Fruit fly (Drosophila melanogaster) whole organism, embryonic: Measurements from ENCODE around the gene CG33124.

Source experiments
- Ada2b ChIP-seq: fragments of 200-800 bp; sonication (Bioruptor generic); IDR thresholded peaks from 2 replicates; pipeline ENCODE4 v1.3.6; 2022; ENCODE audit warnings: missing biosample characterization, missing genetic modification characterization
- Asciz ChIP-seq: fragments of 200-800 bp; sonication (Bioruptor generic); optimal IDR thresholded peaks from 2 replicates; lab custom pipeline; 2017; ENCODE audit warnings: missing biosample characterization, mild to moderate bottlenecking, missing genetic modification characterization, missing genetic modification reagents
- BEAF-32 ChIP-seq: fragments of 200-800 bp; sonication (Bioruptor generic); optimal IDR thresholded peaks from 3 replicates; lab custom pipeline; 2017; ENCODE audit warnings: missing biosample characterization, missing genetic modification characterization, mild to moderate bottlenecking, moderate library complexity, missing genetic modification reagents
- CG12071 ChIP-seq: fragments of 200-800 bp; sonication (Bioruptor generic); optimal IDR thresholded peaks from 3 replicates; lab custom pipeline; 2018; ENCODE audit warnings: missing biosample characterization, mild to moderate bottlenecking, missing genetic modification characterization
- CG12391 ChIP-seq: fragments of 200-800 bp; sonication (Bioruptor generic); optimal IDR thresholded peaks from 3 replicates; lab custom pipeline; 2018; ENCODE audit warnings: missing biosample characterization, mild to moderate bottlenecking, missing genetic modification characterization, moderate library complexity
- CG13287 ChIP-seq: fragments of 200-800 bp; sonication (Bioruptor generic); IDR thresholded peaks from 2 replicates; pipeline ENCODE4 v1.3.6; 2022; ENCODE audit warnings: missing biosample characterization, missing genetic modification characterization; ENCODE audit not compliant: partially characterized antibody
- CG13424 ChIP-seq: fragments of 200-800 bp; sonication (Bioruptor generic); optimal IDR thresholded peaks from 2 replicates; lab custom pipeline; 2019; ENCODE audit warnings: missing biosample characterization, mild to moderate bottlenecking, missing genetic modification characterization, moderate library complexity
- CG14710 ChIP-seq: fragments of 200-800 bp; sonication (Bioruptor generic); optimal IDR thresholded peaks from 3 replicates; lab custom pipeline; 2019; ENCODE audit warnings: missing biosample characterization, mild to moderate bottlenecking, missing genetic modification characterization, moderate library complexity
- CG15479 ChIP-seq: fragments of 200-800 bp; sonication (Bioruptor generic); optimal IDR thresholded peaks from 3 replicates; lab custom pipeline; 2019; ENCODE audit warnings: missing biosample characterization, mild to moderate bottlenecking, missing genetic modification characterization, moderate library complexity
- CG1602 ChIP-seq: fragments of 200-800 bp; sonication (Bioruptor generic); optimal IDR thresholded peaks from 3 replicates; lab custom pipeline; 2016; ENCODE audit warnings: missing biosample characterization, missing genetic modification characterization
- CG17359 ChIP-seq: fragments of 200-800 bp; sonication (Bioruptor generic); optimal IDR thresholded peaks from 3 replicates; lab custom pipeline; 2018; ENCODE audit warnings: missing biosample characterization, mild to moderate bottlenecking, missing genetic modification characterization, moderate library complexity
- CG2678 ChIP-seq: fragments of 200-800 bp; sonication (Bioruptor generic); optimal IDR thresholded peaks from 3 replicates; lab custom pipeline; 2019; ENCODE audit warnings: missing biosample characterization, mild to moderate bottlenecking, missing genetic modification characterization, moderate library complexity
- CG31224 ChIP-seq: fragments of 200-800 bp; sonication (Bioruptor generic); IDR thresholded peaks from 2 replicates; pipeline ENCODE4 v1.3.6; 2022; ENCODE audit warnings: missing biosample characterization, missing genetic modification characterization
- CG31365 ChIP-seq: fragments of 200-800 bp; sonication (Bioruptor generic); optimal IDR thresholded peaks from 2 replicates; lab custom pipeline; 2018; ENCODE audit warnings: missing biosample characterization, mild to moderate bottlenecking, missing genetic modification characterization
- CG34422 ChIP-seq: fragments of 200-800 bp; sonication (Bioruptor generic); IDR thresholded peaks from 3 replicates; pipeline ENCODE4 v1.3.6; 2022; ENCODE audit warnings: missing biosample characterization, missing genetic modification characterization
- CG7271 ChIP-seq: fragments of 200-800 bp; sonication (Bioruptor generic); optimal IDR thresholded peaks from 2 replicates; lab custom pipeline; 2018; ENCODE audit warnings: missing biosample characterization, mild to moderate bottlenecking, missing genetic modification characterization, moderate library complexity
- CG7372 ChIP-seq: fragments of 200-800 bp; sonication (Bioruptor generic); IDR thresholded peaks from 2 replicates; pipeline ENCODE4 v1.3.6; 2022; ENCODE audit warnings: missing biosample characterization, missing genetic modification characterization
- CG7556 ChIP-seq: fragments of 200-800 bp; sonication (Bioruptor generic); optimal IDR thresholded peaks from 2 replicates; lab custom pipeline; 2017; ENCODE audit warnings: missing biosample characterization, mild to moderate bottlenecking, missing genetic modification characterization
- CG7987 ChIP-seq: fragments of 200-800 bp; sonication (Bioruptor generic); optimal IDR thresholded peaks from 2 replicates; lab custom pipeline; 2018; ENCODE audit warnings: missing biosample characterization, mild to moderate bottlenecking, missing genetic modification characterization, moderate library complexity
- CG8478 ChIP-seq: fragments of >200 bp; optimal IDR thresholded peaks from 2 replicates; lab custom pipeline; 2018
- D19B ChIP-seq: fragments of 200-800 bp; sonication (Bioruptor generic); optimal IDR thresholded peaks from 2 replicates; lab custom pipeline; 2017; ENCODE audit warnings: missing biosample characterization, mild to moderate bottlenecking, missing genetic modification characterization
- Dbx ChIP-seq: fragments of 200-800 bp; sonication (Bioruptor generic); IDR thresholded peaks from 3 replicates; pipeline ENCODE4 v1.3.6; 2022; ENCODE audit warnings: missing biosample characterization, missing genetic modification characterization
- Dll ChIP-seq: fragments of 200-800 bp; sonication (Bioruptor generic); IDR thresholded peaks from 4 replicates; pipeline ENCODE4 v1.3.6; 2022; ENCODE audit warnings: missing biosample characterization, missing genetic modification characterization; ENCODE audit not compliant: partially characterized antibody
- Doc3 ChIP-seq: fragments of 200-800 bp; sonication (Bioruptor generic); IDR thresholded peaks from 3 replicates; pipeline ENCODE4 v1.3.6; 2022; ENCODE audit warnings: missing biosample characterization, missing genetic modification characterization; ENCODE audit not compliant: partially characterized antibody
- GATAe ChIP-seq: fragments of 200-800 bp; sonication (Bioruptor generic); conservative IDR thresholded peaks from 2 replicates; pipeline ENCODE4 v1.3.6; 2022; ENCODE audit warnings: missing biosample characterization, missing genetic modification characterization
- Gsc ChIP-seq: fragments of 200-800 bp; sonication (Bioruptor generic); IDR thresholded peaks from 2 replicates; pipeline ENCODE4 v1.3.6; 2022; ENCODE audit warnings: missing biosample characterization, missing genetic modification characterization
- H15 ChIP-seq: fragments of 200-800 bp; sonication (Bioruptor generic); IDR thresholded peaks from 3 replicates; pipeline ENCODE4 v1.3.6; 2022; ENCODE audit warnings: missing biosample characterization, missing genetic modification characterization
- Hsf ChIP-seq: fragments of 200-800 bp; sonication (Bioruptor generic); optimal IDR thresholded peaks from 3 replicates; lab custom pipeline; 2016; ENCODE audit warnings: missing biosample characterization, missing genetic modification characterization
- NFAT ChIP-seq: fragments of 200-800 bp; sonication (Bioruptor generic); IDR thresholded peaks from 2 replicates; pipeline ENCODE4 v1.3.6; 2022; ENCODE audit warnings: missing biosample characterization, missing genetic modification characterization
- Sox100B ChIP-seq: fragments of 200-800 bp; sonication (Bioruptor generic); optimal IDR thresholded peaks from 3 replicates; lab custom pipeline; 2018; ENCODE audit warnings: missing biosample characterization, mild to moderate bottlenecking, missing genetic modification characterization
- Ssrp ChIP-seq: fragments of 200-800 bp; sonication (Bioruptor generic); optimal IDR thresholded peaks from 2 replicates; lab custom pipeline; 2018; ENCODE audit warnings: missing biosample characterization, mild to moderate bottlenecking, missing genetic modification characterization, moderate library complexity
- Vsx1 ChIP-seq: fragments of 200-800 bp; sonication (Bioruptor generic); optimal IDR thresholded peaks from 2 replicates; lab custom pipeline; 2017; ENCODE audit warnings: missing biosample characterization, mild to moderate bottlenecking, missing genetic modification characterization, missing genetic modification reagents
- bbx ChIP-seq: fragments of 200-800 bp; sonication (Bioruptor generic); IDR thresholded peaks from 2 replicates; pipeline ENCODE4 v1.3.6; 2022; ENCODE audit warnings: missing biosample characterization, missing genetic modification characterization; ENCODE audit not compliant: partially characterized antibody
- bcd ChIP-seq: fragments of 200-800 bp; sonication (Bioruptor generic); optimal IDR thresholded peaks from 2 replicates; lab custom pipeline; 2017; ENCODE audit warnings: missing biosample characterization, mild to moderate bottlenecking, missing genetic modification characterization
- caup ChIP-seq: fragments of 200-800 bp; sonication (Bioruptor generic); optimal IDR thresholded peaks from 3 replicates; lab custom pipeline; 2017; ENCODE audit warnings: missing biosample characterization, mild to moderate bottlenecking, missing genetic modification characterization, moderate library complexity; ENCODE audit not compliant: severe bottlenecking
- ci ChIP-seq: fragments of 200-800 bp; sonication (Bioruptor generic); IDR thresholded peaks from 3 replicates; pipeline ENCODE4 v1.3.6; 2022; ENCODE audit warnings: missing biosample characterization, missing genetic modification characterization
- crol ChIP-seq: fragments of 200-800 bp; sonication (Bioruptor generic); IDR thresholded peaks from 2 replicates; pipeline ENCODE4 v1.3.6; 2022; ENCODE audit warnings: missing biosample characterization, missing genetic modification characterization
- emc ChIP-seq: fragments of 200-800 bp; sonication (Bioruptor generic); optimal IDR thresholded peaks from 2 replicates; lab custom pipeline; 2016; ENCODE audit warnings: missing biosample characterization, missing genetic modification characterization
- exex ChIP-seq: fragments of 200-800 bp; sonication (Bioruptor generic); optimal IDR thresholded peaks from 4 replicates; lab custom pipeline; 2018; ENCODE audit warnings: missing biosample characterization, mild to moderate bottlenecking, missing genetic modification characterization, moderate library complexity
- fru ChIP-seq: fragments of >200 bp; optimal IDR thresholded peaks from 2 replicates; lab custom pipeline; 2017
- ind ChIP-seq: fragments of 200-800 bp; sonication (Bioruptor generic); optimal IDR thresholded peaks from 3 replicates; lab custom pipeline; 2016; ENCODE audit warnings: missing biosample characterization, missing genetic modification characterization
- mld ChIP-seq: fragments of 200-800 bp; sonication (Bioruptor generic); IDR thresholded peaks from 3 replicates; pipeline ENCODE4 v1.3.6; 2022; ENCODE audit warnings: missing biosample characterization, missing genetic modification characterization; ENCODE audit not compliant: partially characterized antibody
- psq ChIP-seq: fragments of 200-800 bp; sonication (Bioruptor generic); optimal IDR thresholded peaks from 2 replicates; lab custom pipeline; 2017; ENCODE audit warnings: missing biosample characterization, missing genetic modification characterization
- repo ChIP-seq: fragments of 200-800 bp; sonication (Bioruptor generic); optimal IDR thresholded peaks from 2 replicates; lab custom pipeline; 2016; ENCODE audit warnings: missing biosample characterization, missing genetic modification characterization
- sqz ChIP-seq: fragments of 200-800 bp; sonication (Bioruptor generic); optimal IDR thresholded peaks from 3 replicates; lab custom pipeline; 2018; ENCODE audit warnings: missing biosample characterization, mild to moderate bottlenecking, missing genetic modification characterization
- sr ChIP-seq: fragments of 200-800 bp; sonication (Bioruptor generic); IDR thresholded peaks from 3 replicates; pipeline ENCODE4 v1.3.6; 2022; ENCODE audit warnings: missing biosample characterization, missing genetic modification characterization
- tup ChIP-seq: fragments of 200-800 bp; sonication (Bioruptor generic); optimal IDR thresholded peaks from 2 replicates; lab custom pipeline; 2016; ENCODE audit warnings: missing biosample characterization, mild to moderate bottlenecking, missing genetic modification characterization, moderate library complexity
- zf30C ChIP-seq: fragments of 200-800 bp; sonication (Bioruptor generic); optimal IDR thresholded peaks from 3 replicates; lab custom pipeline; 2018; ENCODE audit warnings: missing biosample characterization, mild to moderate bottlenecking, missing genetic modification characterization
- zfh1 ChIP-seq: fragments of 200-800 bp; sonication (Bioruptor generic); IDR thresholded peaks from 3 replicates; pipeline ENCODE4 v1.3.6; 2022; ENCODE audit warnings: missing biosample characterization, missing genetic modification characterization

The CG33124 gene

DNA sequence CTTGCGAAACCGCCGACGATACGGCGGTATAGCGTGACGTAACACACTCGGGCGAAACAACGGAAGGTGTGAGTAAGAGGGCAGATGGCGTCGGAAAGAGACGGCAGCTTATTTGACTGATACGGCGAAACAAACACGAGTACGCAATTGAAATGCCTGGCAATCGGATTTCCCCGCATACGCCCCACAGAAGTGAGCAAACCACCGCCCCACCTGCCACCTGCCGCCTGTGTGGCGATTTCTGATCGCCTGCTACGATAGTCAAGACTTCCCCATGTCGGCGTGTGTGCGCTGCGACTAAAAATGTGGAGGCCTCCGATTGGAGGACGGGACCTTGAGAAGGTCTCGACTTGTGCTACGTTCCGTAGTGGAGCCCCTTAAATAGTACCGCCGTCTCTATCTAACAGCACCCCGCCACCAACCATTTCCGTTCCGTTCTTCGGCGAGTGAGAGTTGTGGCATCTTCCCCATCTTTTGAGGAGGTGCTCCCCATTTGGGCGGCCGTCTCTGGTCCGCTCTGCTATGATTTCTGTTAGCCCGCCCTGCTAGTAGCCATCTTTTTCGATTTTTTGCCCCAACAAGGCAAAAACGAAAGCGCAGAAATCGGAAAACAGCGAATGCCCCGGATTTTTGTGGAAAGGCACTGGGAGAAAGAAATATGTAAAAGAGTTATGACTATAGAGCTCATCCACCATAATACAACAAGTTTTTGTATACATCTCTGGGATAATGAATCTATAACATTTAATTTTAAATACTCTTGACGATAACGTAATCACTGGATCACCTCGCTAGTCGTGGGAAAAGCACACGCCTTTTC, 10.1 kb downstream of the CG33124 start (continued):
- TF ChIP-seq crol (GFP tag; lab: Robert Waterston, UW) = no peak
- peak; percentile 82 for TF ChIP-seq CG14710 (tag; lab: Kevin White, UChicago)
- TF ChIP-seq CG13287 = no peak
- peak; percentile 78 for TF ChIP-seq tup (GFP tag; lab: Kevin White, UChicago)
- TF ChIP-seq CG17359 = peak; percentile 90
- peak; percentile 31 for TF ChIP-seq CG7987
- TF ChIP-seq CG34422 (GFP tag; lab: Robert Waterston, UW) = no peak
- TF ChIP-seq Dll (GFP tag; lab: Robert Waterston, UW) = no peak
- peak; percentile 78 for TF ChIP-seq CG8478 (lab: Kevin White, UChicago)
- peak; percentile 66 for TF ChIP-seq psq (GFP tag; lab: Kevin White, UChicago)
- peak; percentile 60 for TF ChIP-seq CG31365
- TF ChIP-seq CG1602 (GFP tag; lab: Kevin White, UChicago) = peak; percentile 86
- TF ChIP-seq Sox100B = peak; percentile 86
- no peak for TF ChIP-seq bbx (GFP tag; lab: Robert Waterston, UW)
- peak; percentile 90 for TF ChIP-seq CG12391 (tag; lab: Kevin White, UChicago)
- TF ChIP-seq bcd (GFP tag; lab: Kevin White, UChicago) = peak; percentile 86
- TF ChIP-seq GATAe (GFP tag; lab: Robert Waterston, UW) = no peak
- TF ChIP-seq Vsx1 = peak; percentile 57
- no peak for TF ChIP-seq Ada2b
- TF ChIP-seq mld (GFP tag; lab: Robert Waterston, UW) = no peak
- no peak for TF ChIP-seq ci
- TF ChIP-seq NFAT (GFP tag; lab: Robert Waterston, UW) = no peak
- TF ChIP-seq repo (GFP tag; lab: Kevin White, UChicago) = peak; percentile 82
- TF ChIP-seq fru = no peak
- TF ChIP-seq CG7556 (GFP tag; lab: Kevin White, UChicago) = peak; percentile 86
- TF ChIP-seq Ssrp (tag; lab: Kevin White, UChicago) = peak; percentile 86
- peak; percentile 18 for TF ChIP-seq CG7271 (tag; lab: Kevin White, UChicago)
- TF ChIP-seq zfh1 (GFP tag; lab: Robert Waterston, UW) = no peak
- peak; percentile 87 for TF ChIP-seq Asciz
- peak; percentile 78 for TF ChIP-seq sqz (GFP tag; lab: Kevin White, UChicago)
- TF ChIP-seq Gsc (GFP tag; lab: Robert Waterston, UW) = no peak
- peak; percentile 89 for TF ChIP-seq ind (GFP tag; lab: Kevin White, UChicago)
- no peak for TF ChIP-seq CG31224 (GFP tag; lab: Robert Waterston, UW)
- TF ChIP-seq emc = peak; percentile 62
- TF ChIP-seq CG12071 (GFP tag; lab: Kevin White, UChicago) = peak; percentile 79
- TF ChIP-seq Doc3 (GFP tag; lab: Robert Waterston, UW) = no peak
- peak; percentile 63 for TF ChIP-seq D19B (GFP tag; lab: Kevin White, UChicago)
- TF ChIP-seq BEAF-32 (GFP tag; lab: Kevin White, UChicago) = no peak
- peak; percentile 75 for TF ChIP-seq caup (GFP tag; lab: Kevin White, UChicago)
- TF ChIP-seq CG2678 (tag; lab: Kevin White, UChicago) = peak; percentile 89
- peak; percentile 80 for TF ChIP-seq zf30C
- TF ChIP-seq CG7372 (GFP tag; lab: Robert Waterston, UW) = no peak
- TF ChIP-seq exex (tag; lab: Kevin White, UChicago) = peak; percentile 36
- TF ChIP-seq Dbx (GFP tag; lab: Robert Waterston, UW) = no peak
- peak; percentile 82 for TF ChIP-seq Hsf (GFP tag; lab: Kevin White, UChicago)
- TF ChIP-seq CG15479 (GFP tag; lab: Kevin White, UChicago) = no peak
- TF ChIP-seq sr = no peak
- TF ChIP-seq CG13424 (tag; lab: Kevin White, UChicago) = peak; percentile 76
- TF ChIP-seq H15 (GFP tag; lab: Robert Waterston, UW) = no peak
